Worm (Caenorhabditis elegans): ENCODE data around the gene btb-16.

The btb-16 gene

DNA sequence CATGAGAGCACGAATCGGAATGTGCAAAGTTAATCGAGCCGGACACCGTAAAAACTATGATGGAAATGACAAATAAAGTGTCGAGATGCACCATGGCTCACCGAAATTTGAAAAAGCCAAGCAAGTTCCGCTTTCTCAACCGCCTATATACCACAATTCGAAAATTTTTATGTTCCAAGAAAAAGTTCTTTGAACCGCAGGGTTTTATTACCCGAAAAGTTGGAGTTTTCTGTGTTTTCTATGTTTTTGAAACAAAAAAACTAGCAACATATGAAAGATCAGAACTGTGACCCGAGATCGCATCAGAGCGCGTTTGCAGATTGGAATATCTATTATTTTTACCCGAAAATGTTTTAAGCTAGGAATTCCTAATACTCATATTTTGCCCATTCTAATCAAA is 30.4 kb downstream of the btb-16 start, which contains the start of gene Y46D2A.3:
Y46D2A.3 (minus strand) TSS at position 101 of the 400 bp plus-strand sequence.
- TF ChIP-seq unc-62 (GFP tag; optimal IDR thresholded peaks at IDR 0.05) (no peak), ceh-16 (tag; optimal IDR thresholded peaks at IDR 0.05) (no peak), dmd-4 (tag; optimal IDR thresholded peaks at IDR 0.05) (no peak), nhr-6 (tag; optimal IDR thresholded peaks at IDR 0.05) (no peak), crh-2 (tag; optimal IDR thresholded peaks at IDR 0.05) (no peak), mdl-1 (tag; optimal IDR thresholded peaks at IDR 0.05) (no peak), peb-1 (tag; optimal IDR thresholded peaks at IDR 0.05) (no peak), ztf-1 (GFP tag; conservative IDR thresholded peaks at IDR 0.05) (no peak), lin-11 (tag; optimal IDR thresholded peaks at IDR 0.05) (no peak), sma-9 (GFP tag; optimal IDR thresholded peaks at IDR 0.05) (no peak), sma-9 (tag; optimal IDR thresholded peaks at IDR 0.05) (no peak)

DNA sequence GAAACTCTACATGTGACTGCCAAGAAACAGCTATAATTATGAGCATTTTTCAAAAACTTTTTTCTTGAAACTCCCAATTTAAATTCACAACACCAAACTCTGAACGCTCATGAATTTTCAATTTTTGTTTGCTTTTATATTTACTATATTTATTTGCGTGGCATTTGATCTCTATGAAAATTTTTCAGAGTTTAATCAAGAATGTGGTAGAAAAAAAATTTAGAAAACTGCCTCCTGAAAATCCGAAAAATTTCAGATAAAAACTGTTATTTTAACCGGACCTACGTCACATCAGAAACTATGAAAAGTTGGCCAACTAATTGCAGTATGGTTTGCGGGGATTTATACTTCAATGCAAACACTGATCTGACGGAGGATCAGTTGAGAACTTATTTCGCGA is 35.4 kb downstream of the btb-16 start, which contains the start of gene irld-27:
irld-27 (plus strand) TSS at position 301 of the 400 bp plus-strand sequence.
- no peak for TF ChIP-seq ceh-82 (tag; optimal IDR thresholded peaks at IDR 0.05)
- TF ChIP-seq mdl-1 (tag; optimal IDR thresholded peaks at IDR 0.05) = no peak
- no peak for TF ChIP-seq sma-3 (GFP tag; optimal IDR thresholded peaks at IDR 0.05)
- no peak for TF ChIP-seq snpc-4 (tag; optimal IDR thresholded peaks at IDR 0.05)
- no peak for TF ChIP-seq nhr-237 (tag; optimal IDR thresholded peaks at IDR 0.05)
- TF ChIP-seq ceh-16 (tag; optimal IDR thresholded peaks at IDR 0.05) = no peak
- TF ChIP-seq fos-1 (tag; optimal IDR thresholded peaks at IDR 0.05) = no peak

DNA sequence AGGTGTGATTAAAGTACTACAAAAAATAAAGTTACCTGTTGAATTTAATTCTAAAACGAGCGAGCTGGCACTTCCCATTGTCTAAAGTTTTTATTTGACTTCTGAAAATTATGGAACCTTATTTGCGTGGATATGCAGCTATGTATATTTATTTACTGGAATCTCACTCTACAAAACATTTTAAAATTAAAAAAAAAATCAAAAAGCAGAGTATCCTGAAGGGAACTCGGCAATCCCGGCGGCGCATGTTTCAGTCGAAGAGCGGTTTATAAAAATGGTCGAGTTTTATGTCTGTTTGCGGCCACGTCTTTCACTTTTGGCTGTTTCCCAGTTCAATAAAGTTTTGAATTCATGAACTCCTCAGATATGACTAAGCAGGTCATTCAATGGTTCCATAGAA is 40.4 kb downstream of the btb-16 start, which contains the start of gene F14D2.19:
F14D2.19 (minus strand) TSS at position 101 of the 400 bp plus-strand sequence.
- TF ChIP-seq nhr-10 (tag; optimal IDR thresholded peaks at IDR 0.05) (no peak), unc-62 (GFP tag; optimal IDR thresholded peaks at IDR 0.05) (no peak), ceh-16 (tag; optimal IDR thresholded peaks at IDR 0.05) (no peak), nhr-237 (tag; optimal IDR thresholded peaks at IDR 0.05) (no peak), fos-1 (tag; optimal IDR thresholded peaks at IDR 0.05) (no peak), nhr-129 (tag; optimal IDR thresholded peaks at IDR 0.05) (no peak), snpc-4 (tag; optimal IDR thresholded peaks at IDR 0.05) (no peak), peb-1 (tag; optimal IDR thresholded peaks at IDR 0.05) (no peak), sma-3 (GFP tag; optimal IDR thresholded peaks at IDR 0.05) (no peak), ztf-1 (GFP tag; conservative IDR thresholded peaks at IDR 0.05) (no peak)

DNA sequence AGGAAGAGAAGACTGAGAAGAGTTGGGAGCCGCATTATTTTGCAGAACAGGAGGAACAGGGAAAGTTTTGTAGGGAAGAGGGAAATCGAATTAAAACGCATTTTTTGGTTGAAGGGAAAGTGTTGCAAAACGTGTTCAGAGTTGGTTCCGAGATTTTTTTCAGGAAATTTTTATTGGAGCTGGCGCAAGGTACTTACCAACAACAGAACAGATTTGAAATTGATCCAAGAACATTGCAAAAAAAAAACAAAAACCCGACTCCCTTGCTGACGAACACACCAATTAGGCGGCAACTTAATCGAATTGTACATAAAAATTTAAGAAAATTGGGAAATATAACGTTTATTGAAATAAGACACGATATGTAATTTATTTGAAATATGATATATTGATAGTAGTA is 41.9 kb downstream of the btb-16 start, which contains the start of gene F14D2.7:
F14D2.7 (minus strand) TSS at position 101 of the 400 bp plus-strand sequence.
- TF ChIP-seq lsy-2 (tag; optimal IDR thresholded peaks at IDR 0.05) = no peak
- no peak for TF ChIP-seq dmd-4 (tag; optimal IDR thresholded peaks at IDR 0.05)
- TF ChIP-seq sma-9 (GFP tag; optimal IDR thresholded peaks at IDR 0.05) = no peak
- no peak for TF ChIP-seq sma-9 (tag; optimal IDR thresholded peaks at IDR 0.05)
- TF ChIP-seq zag-1 (tag; optimal IDR thresholded peaks at IDR 0.05) = no peak
- TF ChIP-seq nhr-11 (tag; optimal IDR thresholded peaks at IDR 0.05) = no peak
- no peak for TF ChIP-seq gmeb-1 (tag; optimal IDR thresholded peaks at IDR 0.05)

DNA sequence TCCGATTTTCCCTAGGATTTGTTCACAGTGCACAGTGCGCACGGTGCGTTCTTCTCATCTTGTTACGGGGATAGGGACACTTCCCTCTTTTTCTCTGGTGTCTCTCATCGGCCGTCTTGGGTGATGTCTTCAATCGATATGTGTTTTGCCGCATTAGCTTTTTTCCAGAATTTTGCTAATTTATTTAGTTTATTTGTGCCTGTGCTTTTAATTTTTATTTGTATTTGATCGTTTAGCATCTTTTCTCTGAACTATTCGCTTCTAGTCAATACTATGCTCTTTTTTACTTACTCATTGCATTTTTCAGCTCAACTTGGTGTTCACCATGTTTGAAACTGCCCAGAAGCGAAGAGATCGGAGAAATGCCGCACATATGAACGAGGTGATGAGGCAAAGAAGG is 43.6 kb downstream of the btb-16 start, which contains the start of gene F14D2.5:
F14D2.5 (plus strand) TSS at position 301 of the 400 bp plus-strand sequence.
- TF ChIP-seq lin-13 (GFP tag; optimal IDR thresholded peaks at IDR 0.05) (no peak), nhr-6 (tag; optimal IDR thresholded peaks at IDR 0.05) (no peak), ceh-82 (tag; optimal IDR thresholded peaks at IDR 0.05) (no peak), ztf-4 (tag; optimal IDR thresholded peaks at IDR 0.05) (no peak), ZK546.5 (tag; optimal IDR thresholded peaks at IDR 0.05) (no peak)

DNA sequence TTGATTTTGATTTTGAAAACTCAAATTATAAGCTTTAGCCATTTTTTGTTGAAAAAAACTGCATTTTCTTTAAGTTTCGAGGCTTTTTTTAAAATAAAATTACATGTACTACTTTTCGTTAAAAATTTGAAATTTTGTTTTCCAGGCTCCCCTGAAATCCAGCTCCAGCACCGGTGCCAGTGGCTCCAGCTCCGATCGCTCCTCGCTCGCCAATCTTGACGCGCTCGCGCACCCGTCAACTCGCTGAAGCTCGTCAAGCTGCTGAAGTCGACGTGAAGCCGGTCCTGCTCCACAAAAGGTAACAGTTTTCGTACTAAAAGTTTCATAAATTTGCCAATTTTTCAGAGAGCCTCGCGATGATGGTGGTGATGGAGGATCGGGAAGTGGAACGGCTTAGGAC is 44.1 kb downstream of the btb-16 start:
- no peak for TF ChIP-seq elt-1 (tag; optimal IDR thresholded peaks at IDR 0.05)
- TF ChIP-seq sma-9 (GFP tag; optimal IDR thresholded peaks at IDR 0.05) = no peak
- no peak for TF ChIP-seq sma-9 (tag; optimal IDR thresholded peaks at IDR 0.05)
- TF ChIP-seq unc-39 (tag; optimal IDR thresholded peaks at IDR 0.05) = no peak
- TF ChIP-seq sma-3 (GFP tag; optimal IDR thresholded peaks at IDR 0.05) = no peak

- no peak for TF ChIP-seq alr-1 (tag; optimal IDR thresholded peaks at IDR 0.05)
- no peak for TF ChIP-seq nhr-6 (tag; optimal IDR thresholded peaks at IDR 0.05)
- no peak for TF ChIP-seq blmp-1 (tag; optimal IDR thresholded peaks at IDR 0.05; ENCODE audit: insufficient read depth)
- no peak for TF ChIP-seq Y55F3AM.14 (GFP tag; optimal IDR thresholded peaks at IDR 0.05)
- no peak for TF ChIP-seq nhr-129 (tag; optimal IDR thresholded peaks at IDR 0.05)
- TF ChIP-seq unc-55 (GFP tag; optimal IDR thresholded peaks at IDR 0.05) = no peak
- no peak for TF ChIP-seq skn-1 (tag; optimal IDR thresholded peaks at IDR 0.05)
- TF ChIP-seq lin-39 (tag; optimal IDR thresholded peaks at IDR 0.05) = no peak
- no peak for TF ChIP-seq ceh-16 (tag; optimal IDR thresholded peaks at IDR 0.05)
- no peak for TF ChIP-seq zag-1 (tag; optimal IDR thresholded peaks at IDR 0.05)
- TF ChIP-seq unc-39 (tag; optimal IDR thresholded peaks at IDR 0.05) = no peak
- no peak for TF ChIP-seq lin-13 (GFP tag; optimal IDR thresholded peaks at IDR 0.05)
- TF ChIP-seq crh-2 (tag; optimal IDR thresholded peaks at IDR 0.05) = no peak
- no peak for TF ChIP-seq nhr-23 (tag; optimal IDR thresholded peaks at IDR 0.05)
- no peak for TF ChIP-seq sma-9 (GFP tag; optimal IDR thresholded peaks at IDR 0.05)
- no peak for TF ChIP-seq sma-9 (tag; optimal IDR thresholded peaks at IDR 0.05)
Observed at ce11 chrII:3341989-3342388, 45.3 kb downstream of the btb-16 start, which contains the start of gene F14D2.11. Gene F14D2.11 (minus strand): TSS chrII:3342089.

Data from whole organism, L2 larva.